Fruit fly (Drosophila melanogaster): ENCODE data around the gene CG43618.
"Not testable (repeated sequence)": the region's sequence is repeated elsewhere in the genome, so short reads cannot be mapped to it uniquely, and the experiment has no call there.

The CG43618 gene

dm6 chr3R:8040843-8041242, 8.1 kb upstream of the CG43618 start, which contains the start of gene CG43060:
CG43060 (plus strand) TSS chr3R:8041224.
- no peak for TF ChIP-seq CTCF (optimal IDR thresholded peaks at IDR 0.05)
- TF ChIP-seq CG8478 (optimal IDR thresholded peaks at IDR 0.05) = no peak

dm6 chr3R:8049373-8049772, 406 bp downstream of the CG43618 start, which contains the start of gene CG43061:
CG43061 (plus strand) TSS chr3R:8049673.
- not testable (repeated sequence) for TF ChIP-seq CG8478, CTCF (optimal IDR thresholded peaks at IDR 0.05)

dm6 chr3R:8058984-8059383, 10.0 kb downstream of the CG43618 start, which contains the start of gene mAChR-B:
mAChR-B (plus strand) TSS chr3R:8059284.
- TF ChIP-seq CTCF (optimal IDR thresholded peaks at IDR 0.05) (no peak), CG8478 (optimal IDR thresholded peaks at IDR 0.05) (no peak)

dm6 chr3R:8072635-8073034, 23.7 kb downstream of the CG43618 start:
- no peak for TF ChIP-seq CTCF (optimal IDR thresholded peaks at IDR 0.05)
- no peak for TF ChIP-seq CG8478 (optimal IDR thresholded peaks at IDR 0.05)

dm6 chr3R:8086952-8087351, 38.0 kb downstream of the CG43618 start, which contains the start of gene CG7910:
CG7910 (plus strand) TSS chr3R:8087252.
- no peak for TF ChIP-seq CTCF (optimal IDR thresholded peaks at IDR 0.05)
- no peak for TF ChIP-seq CG8478 (optimal IDR thresholded peaks at IDR 0.05)

- not testable (repeated sequence) for TF ChIP-seq CTCF, CG8478 (optimal IDR thresholded peaks at IDR 0.05)
These were observed 44.9 kb downstream of the CG43618 start, which contains the start of gene CG7900 for dm6 chr3R:8093824-8094223. CG7900 (plus strand) TSS chr3R:8094124.
